Worm (Caenorhabditis elegans): ENCODE results near the gene fem-2.

Gene fem-2

DNA sequence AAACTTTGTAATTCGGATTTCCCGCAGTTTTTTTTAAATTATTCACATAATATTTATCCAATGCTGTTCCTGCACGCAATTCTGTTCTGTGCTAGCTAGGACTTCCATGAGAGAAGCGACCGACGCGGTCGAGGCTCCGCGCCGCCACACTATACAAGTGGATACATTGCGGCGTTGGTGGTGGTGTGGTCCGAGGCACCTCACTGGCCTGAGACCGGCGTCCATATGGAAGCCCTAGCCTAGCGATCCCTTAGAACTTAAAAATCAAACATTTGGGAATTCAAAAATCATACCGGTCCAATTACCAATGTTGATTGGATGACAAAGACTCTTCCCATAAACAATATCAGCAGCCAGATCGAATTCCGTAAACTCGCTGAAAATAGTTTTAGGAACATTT, 8.3 kb downstream of the fem-2 start:
- TF ChIP-seq efl-1 (optimal IDR thresholded peaks at IDR 0.05) (no peak), efl-1 (GFP tag; optimal IDR thresholded peaks at IDR 0.05 in 1 of 2) (peak in 1 of 2 experiments; percentile 58), ztf-11 (tag; optimal IDR thresholded peaks at IDR 0.05) (no peak), nhr-85 (tag) (no peak), tlp-1 (tag; optimal IDR thresholded peaks at IDR 0.05) (no peak), ets-5 (GFP tag; IDR thresholded peaks at IDR 0.05) (no peak)

DNA sequence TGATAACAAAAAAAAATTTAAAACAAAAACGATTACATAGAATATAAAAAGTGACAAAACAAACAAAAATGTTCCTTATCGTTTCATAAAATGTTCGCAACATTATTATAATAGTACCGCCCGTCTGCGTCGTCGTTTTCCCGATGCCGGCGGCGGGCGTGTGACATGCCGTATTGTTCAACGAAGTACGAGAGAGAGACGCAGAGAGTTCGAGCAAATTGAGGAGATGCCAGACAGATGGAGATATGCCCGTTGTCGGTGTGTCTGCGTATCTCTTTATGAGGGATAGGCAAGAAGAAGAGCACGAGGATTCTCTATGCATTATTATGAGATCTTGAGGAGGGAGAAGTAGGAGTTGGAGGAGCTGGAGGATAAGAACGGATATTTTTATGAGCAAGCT, 10.7 kb downstream of the fem-2 start:
- TF ChIP-seq snpc-4 (tag; optimal IDR thresholded peaks at IDR 0.05), result peak; percentile 65
- peak; percentile 70 for TF ChIP-seq jun-1 (tag; optimal IDR thresholded peaks at IDR 0.05)
- TF ChIP-seq nhr-28 (tag; optimal IDR thresholded peaks at IDR 0.05), result no peak
- TF ChIP-seq nhr-85 (tag), result peak; percentile 85
- TF ChIP-seq lin-13 (GFP tag; optimal IDR thresholded peaks at IDR 0.05), result peak; percentile 84
- TF ChIP-seq vab-15 (tag; optimal IDR thresholded peaks at IDR 0.05), result peak; percentile 34
- peak; percentile 85 for TF ChIP-seq rnt-1 (tag; optimal IDR thresholded peaks at IDR 0.05)
- no peak for TF ChIP-seq ets-5 (GFP tag; IDR thresholded peaks at IDR 0.05)
- peak; percentile 72 for TF ChIP-seq egl-13 (tag; optimal IDR thresholded peaks at IDR 0.05)
- TF ChIP-seq mep-1 (tag; optimal IDR thresholded peaks at IDR 0.05), result peak; percentile 95
- no peak for TF ChIP-seq ama-1 (optimal IDR thresholded peaks at IDR 0.05)
- peak in 1 of 2 experiments; percentile 63 for TF ChIP-seq egl-27 (tag; optimal IDR thresholded peaks at IDR 0.05)
- TF ChIP-seq blmp-1 (tag; optimal IDR thresholded peaks at IDR 0.05), result peak; percentile 84
- peak; percentile 45 for TF ChIP-seq pax-3 (tag; optimal IDR thresholded peaks at IDR 0.05)
- TF ChIP-seq nhr-90 (tag; optimal IDR thresholded peaks at IDR 0.05; ENCODE audit: poor library complexity), result peak; percentile 72
- TF ChIP-seq efl-1 (optimal IDR thresholded peaks at IDR 0.05), result peak; percentile 67 to 83
- TF ChIP-seq efl-1 (GFP tag; optimal IDR thresholded peaks at IDR 0.05 in 1 of 2), result peak; percentile 48 to 93
- TF ChIP-seq hlh-4 (tag; optimal IDR thresholded peaks at IDR 0.05), result no peak
- TF ChIP-seq elt-3 (tag; optimal IDR thresholded peaks at IDR 0.05), result peak in 3 of 6 experiments; percentile 74 to 83 (median 78)
- TF ChIP-seq ztf-11 (tag; optimal IDR thresholded peaks at IDR 0.05), result peak in 1 of 2 experiments; percentile 15
- TF ChIP-seq lsy-2 (tag; optimal IDR thresholded peaks at IDR 0.05), result peak; percentile 76 to 83
- TF ChIP-seq lir-3 (tag; optimal IDR thresholded peaks at IDR 0.05; ENCODE audit: poor library complexity), result peak; percentile 59
- TF ChIP-seq snu-23 (GFP tag; optimal IDR thresholded peaks at IDR 0.05), result peak; percentile 95
- no peak for TF ChIP-seq Y116A8C.19 (tag; optimal IDR thresholded peaks at IDR 0.05; ENCODE audit: borderline replicate concordance)
- peak; percentile 91 for TF ChIP-seq nhr-20 (tag; optimal IDR thresholded peaks at IDR 0.05)
- TF ChIP-seq ceh-82 (tag; optimal IDR thresholded peaks at IDR 0.05), result peak; percentile 53 to 93 (median 71)
- TF ChIP-seq dsc-1 (tag; optimal IDR thresholded peaks at IDR 0.05), result peak; percentile 89
- TF ChIP-seq isw-1 (GFP tag; IDR thresholded peaks at IDR 0.05), result peak; percentile 64
- peak; percentile 66 for TF ChIP-seq fkh-10 (GFP tag; optimal IDR thresholded peaks at IDR 0.05)
- TF ChIP-seq ztf-4 (tag; optimal IDR thresholded peaks at IDR 0.05), result peak; percentile 84
- peak; percentile 43 for TF ChIP-seq lin-15B (tag; optimal IDR thresholded peaks at IDR 0.05)
- TF ChIP-seq nhr-19 (GFP tag; conservative IDR thresholded peaks at IDR 0.05), result peak; percentile 83
- TF ChIP-seq elt-2 (tag; optimal IDR thresholded peaks at IDR 0.05), result peak; percentile 81
- TF ChIP-seq pag-3 (tag; optimal IDR thresholded peaks at IDR 0.05; ENCODE audit: borderline replicate concordance, insufficient read depth), result peak; percentile 86
- TF ChIP-seq dpl-1 (GFP tag; optimal IDR thresholded peaks at IDR 0.05), result peak; percentile 32 to 65 (median 51)
- TF ChIP-seq tlp-1 (tag; optimal IDR thresholded peaks at IDR 0.05), result no peak
- TF ChIP-seq C16A3.4 (tag; optimal IDR thresholded peaks at IDR 0.05), result peak; percentile 76
- TF ChIP-seq swsn-7 (tag; optimal IDR thresholded peaks at IDR 0.05), result peak; percentile 89
- no peak for TF ChIP-seq fkh-4 (tag; optimal IDR thresholded peaks at IDR 0.05; ENCODE audit: borderline replicate concordance)
- peak; percentile 72 for TF ChIP-seq fos-1 (tag; optimal IDR thresholded peaks at IDR 0.05)
- TF ChIP-seq zag-1 (tag; optimal IDR thresholded peaks at IDR 0.05), result no peak
- no peak for TF ChIP-seq C04F5.9 (tag; optimal IDR thresholded peaks at IDR 0.05)
- TF ChIP-seq lin-14 (GFP tag; optimal IDR thresholded peaks at IDR 0.05), result peak; percentile 100
- peak; percentile 55 for TF ChIP-seq mef-2 (tag; optimal IDR thresholded peaks at IDR 0.05)
- TF ChIP-seq irx-1 (tag; optimal IDR thresholded peaks at IDR 0.05), result no peak
- TF ChIP-seq nhr-237 (tag; optimal IDR thresholded peaks at IDR 0.05), result peak; percentile 61
- TF ChIP-seq pqm-1 (tag; optimal IDR thresholded peaks at IDR 0.05), result no peak
- peak; percentile 72 for TF ChIP-seq xbp-1 (tag; optimal IDR thresholded peaks at IDR 0.05)
- TF ChIP-seq tbx-2 (tag; optimal IDR thresholded peaks at IDR 0.05), result peak; percentile 82
- TF ChIP-seq nhr-47 (tag; optimal IDR thresholded peaks at IDR 0.05), result peak; percentile 83

All from whole organism, L1 larva.